Worm (Caenorhabditis elegans) whole organism, L1 larva: ENCODE results near the gene C01G10.17.
A peak's percentile ranks its signal among the peaks of the same experiment; 100 is the strongest.

Experiments used
- C16A3.4 ChIP-seq: fragments of 150-350 bp; optimal IDR thresholded peaks from 2 replicates; lab custom pipeline; 2014; ENCODE audit warnings: missing biosample characterization, missing genetic modification characterization
- C34B4.2 ChIP-seq: sonication (generic microtip); optimal IDR thresholded peaks from 2 replicates; lab custom pipeline; 2017; ENCODE audit warnings: mild to moderate bottlenecking, missing genetic modification characterization, missing compliant biosample characterization
- ama-1 ChIP-seq: fragments of 150-350 bp; optimal IDR thresholded peaks from 2 replicates; lab custom pipeline; 2014
- blmp-1 ChIP-seq: fragments of 150-350 bp; optimal IDR thresholded peaks from 2 replicates; lab custom pipeline; 2014; ENCODE audit warnings: missing biosample characterization, missing genetic modification characterization
- ceh-82 ChIP-seq, 3 experiments: fragments of 150-350 bp in 1 of 3; sonication (generic microtip) in 2 of 3; optimal IDR thresholded peaks; 2 replicates each; lab custom pipeline; 2014 to 2017; ENCODE audit warnings: missing biosample characterization in 3 of 3, missing genetic modification characterization in 3 of 3
- ceh-88 ChIP-seq: fragments of 200-800 bp; sonication (Bioruptor generic); IDR thresholded peaks from 2 replicates; pipeline ENCODE4 v1.3.6; 2022; ENCODE audit warnings: missing genetic modification characterization, missing compliant biosample characterization
- dpl-1 ChIP-seq, 3 experiments: fragments of 150-350 bp in 2 of 3; sonication (generic microtip) in 1 of 3; optimal IDR thresholded peaks; 2 replicates each; lab custom pipeline; 2014 to 2017; ENCODE audit warnings: missing biosample characterization in 3 of 3, missing genetic modification characterization in 3 of 3, missing genetic modification reagents in 3 of 3
- dsc-1 ChIP-seq: sonication (generic microtip); optimal IDR thresholded peaks from 2 replicates; lab custom pipeline; 2016; ENCODE audit warnings: mild to moderate bottlenecking, missing genetic modification characterization, missing compliant biosample characterization
- efl-1 ChIP-seq, 4 experiments: fragments of 150-350 bp; optimal IDR thresholded peaks in 3 of 4; peaks in 1 of 4; 1 replicate in 1 of 4; 2 replicates in 3 of 4; lab custom pipeline; 2014; ENCODE audit warnings: missing biosample characterization in 2 of 4, missing genetic modification characterization in 2 of 4, missing genetic modification reagents in 2 of 4
- elt-2 ChIP-seq: sonication (generic microtip); optimal IDR thresholded peaks from 2 replicates; lab custom pipeline; 2016; ENCODE audit warnings: missing genetic modification characterization, mild to moderate bottlenecking, inconsistent platforms, missing compliant biosample characterization, missing genetic modification reagents
- fkh-8 ChIP-seq: sonication (generic microtip); optimal IDR thresholded peaks from 2 replicates; lab custom pipeline; 2016; ENCODE audit warnings: mild to moderate bottlenecking, missing genetic modification characterization, missing compliant biosample characterization
- grh-1 ChIP-seq: fragments of 200-800 bp; sonication (Bioruptor generic); IDR thresholded peaks from 2 replicates; pipeline ENCODE4 v1.3.6; 2022; ENCODE audit warnings: missing genetic modification reagents, missing genetic modification characterization, missing compliant biosample characterization
- hlh-4 ChIP-seq: sonication (generic microtip); optimal IDR thresholded peaks from 2 replicates; lab custom pipeline; 2016; ENCODE audit warnings: mild to moderate bottlenecking, missing genetic modification characterization, missing compliant biosample characterization
- isw-1 ChIP-seq: fragments of 200-800 bp; sonication (Bioruptor generic); IDR thresholded peaks from 2 replicates; pipeline ENCODE4 v1.3.6; 2022; ENCODE audit warnings: missing genetic modification characterization, missing compliant biosample characterization
- lin-13 ChIP-seq: fragments of 150-350 bp; optimal IDR thresholded peaks from 2 replicates; lab custom pipeline; 2014; ENCODE audit warnings: missing biosample characterization, missing genetic modification reagents, missing genetic modification characterization
- lin-14 ChIP-seq: fragments of 200-800 bp; sonication (Bioruptor generic); optimal IDR thresholded peaks from 2 replicates; lab custom pipeline; 2018; ENCODE audit warnings: mild to moderate bottlenecking, missing genetic modification characterization, moderate library complexity, missing compliant biosample characterization
- lin-35 ChIP-seq, 2 experiments: fragments of 150-350 bp; optimal IDR thresholded peaks; 2 replicates each; lab custom pipeline; 2014; ENCODE audit warnings: missing biosample characterization in 2 of 2, missing genetic modification characterization in 2 of 2, missing genetic modification reagents in 2 of 2
- lsy-2 ChIP-seq, 2 experiments: fragments of 150-350 bp; optimal IDR thresholded peaks; 2 replicates each; lab custom pipeline; 2014; ENCODE audit warnings: missing biosample characterization in 2 of 2, missing genetic modification characterization in 2 of 2
- mep-1 ChIP-seq: fragments of 150-350 bp; optimal IDR thresholded peaks from 2 replicates; lab custom pipeline; 2014; ENCODE audit warnings: missing biosample characterization, missing genetic modification characterization
- nhr-19 ChIP-seq: fragments of 200-800 bp; sonication (Bioruptor generic); conservative IDR thresholded peaks from 2 replicates; pipeline ENCODE4 v1.3.6; 2022; ENCODE audit warnings: missing genetic modification characterization, missing compliant biosample characterization
- nhr-20 ChIP-seq: sonication (generic microtip); optimal IDR thresholded peaks from 2 replicates; lab custom pipeline; 2016; ENCODE audit warnings: mild to moderate bottlenecking, missing genetic modification characterization, missing compliant biosample characterization
- nhr-71 ChIP-seq: sonication (generic microtip); optimal IDR thresholded peaks from 2 replicates; lab custom pipeline; 2016; ENCODE audit warnings: mild to moderate bottlenecking, missing genetic modification characterization, moderate library complexity, missing compliant biosample characterization
- nhr-76 ChIP-seq: sonication (generic microtip); optimal IDR thresholded peaks from 2 replicates; lab custom pipeline; 2017; ENCODE audit warnings: missing biosample characterization, missing genetic modification characterization
- nhr-84 ChIP-seq: sonication (generic microtip); optimal IDR thresholded peaks from 2 replicates; lab custom pipeline; 2017; ENCODE audit warnings: missing biosample characterization, missing genetic modification characterization
- nhr-85 ChIP-seq: sonication (generic microtip); peaks from one replicate; lab custom pipeline; 2016; ENCODE audit warnings: missing genetic modification characterization, inconsistent platforms, missing compliant biosample characterization
- nhr-90 ChIP-seq: sonication (generic microtip); optimal IDR thresholded peaks from 2 replicates; lab custom pipeline; 2016; ENCODE audit warnings: mild to moderate bottlenecking, missing genetic modification characterization, missing compliant biosample characterization; ENCODE audit not compliant: poor library complexity
- pax-3 ChIP-seq: fragments of 200-800 bp; sonication (Bioruptor generic); optimal IDR thresholded peaks from 2 replicates; lab custom pipeline; 2018; ENCODE audit warnings: mild to moderate bottlenecking, missing genetic modification characterization, moderate library complexity, missing compliant biosample characterization
- rnt-1 ChIP-seq: sonication (generic microtip); optimal IDR thresholded peaks from 2 replicates; lab custom pipeline; 2016; ENCODE audit warnings: mild to moderate bottlenecking, missing genetic modification characterization, moderate library complexity, missing compliant biosample characterization
- skn-1 ChIP-seq: fragments of 150-350 bp; optimal IDR thresholded peaks from 2 replicates; lab custom pipeline; 2014; ENCODE audit warnings: missing biosample characterization, missing genetic modification characterization
- snu-23 ChIP-seq: sonication (generic microtip); optimal IDR thresholded peaks from 2 replicates; lab custom pipeline; 2016; ENCODE audit warnings: missing genetic modification characterization, missing compliant biosample characterization
- swsn-7 ChIP-seq: sonication (generic microtip); optimal IDR thresholded peaks from 2 replicates; lab custom pipeline; 2016; ENCODE audit warnings: missing genetic modification characterization, missing compliant biosample characterization
- tbx-2 ChIP-seq: sonication (generic microtip); optimal IDR thresholded peaks from 2 replicates; lab custom pipeline; 2016; ENCODE audit warnings: missing genetic modification characterization, missing compliant biosample characterization
- tlp-1 ChIP-seq: fragments of 150-350 bp; optimal IDR thresholded peaks from 2 replicates; lab custom pipeline; 2014; ENCODE audit warnings: missing biosample characterization, missing genetic modification characterization
- unc-86 ChIP-seq: sonication (generic microtip); optimal IDR thresholded peaks from 2 replicates; lab custom pipeline; 2016; ENCODE audit warnings: missing genetic modification characterization, missing compliant biosample characterization
- vab-15 ChIP-seq: sonication (generic microtip); optimal IDR thresholded peaks from 2 replicates; lab custom pipeline; 2017; ENCODE audit warnings: missing genotype, mild to moderate bottlenecking, missing genetic modification characterization, missing compliant biosample characterization
- xbp-1 ChIP-seq: sonication (generic microtip); optimal IDR thresholded peaks from 2 replicates; lab custom pipeline; 2016; ENCODE audit warnings: missing genetic modification characterization, missing compliant biosample characterization
- zag-1 ChIP-seq: fragments of 150-350 bp; optimal IDR thresholded peaks from 2 replicates; lab custom pipeline; 2014; ENCODE audit warnings: missing biosample characterization, missing genetic modification characterization
- ztf-11 ChIP-seq, 2 experiments: sonication (generic microtip); optimal IDR thresholded peaks; 2 replicates each; lab custom pipeline; 2016 to 2017; ENCODE audit warnings: missing genetic modification characterization in 2 of 2, missing biosample characterization in 1 of 2, missing compliant biosample characterization in 1 of 2
- ztf-4 ChIP-seq: fragments of 150-350 bp; optimal IDR thresholded peaks from 2 replicates; lab custom pipeline; 2014; ENCODE audit warnings: missing biosample characterization, missing genetic modification characterization

The C01G10.17 gene

ce11 chrV:15063987-15064386, 26.6 kb upstream of the C01G10.17 start, which contains the start of gene rap-2:
TSS of gene rap-2 (minus strand) at chrV:15064087.
- no peak for TF ChIP-seq zag-1 (tag; lab: Kevin White, UChicago)
- no peak for TF ChIP-seq dpl-1 (GFP tag; optimal IDR thresholded peaks at IDR 0.05; lab: Kevin White, UChicago)
- TF ChIP-seq blmp-1 (tag; lab: Kevin White, UChicago): peak; percentile 54
- no peak for TF ChIP-seq ztf-11 (tag; optimal IDR thresholded peaks at IDR 0.05; lab: Kevin White, UChicago)
- no peak for TF ChIP-seq C34B4.2
- no peak for TF ChIP-seq dsc-1 (tag; lab: Kevin White, UChicago)
- TF ChIP-seq nhr-90: no peak

- TF ChIP-seq tlp-1 (no peak), vab-15 (no peak), skn-1 (tag; lab: Kevin White, UChicago) (peak; percentile 17), lin-13 (GFP tag; lab: Kevin White, UChicago) (peak; percentile 32), lin-35 (GFP tag; optimal IDR thresholded peaks at IDR 0.05; lab: Kevin White, UChicago) (peak; percentile 47 to 53), dsc-1 (tag; lab: Kevin White, UChicago) (peak; percentile 2), nhr-76 (tag; lab: Kevin White, UChicago) (no peak), isw-1 (GFP tag; lab: Robert Waterston, UW) (0 out of 2 replicates have a peak, but pooled peaks have one; percentile 2), ztf-4 (tag; lab: Kevin White, UChicago) (no peak), ceh-88 (GFP tag; lab: Robert Waterston, UW) (no peak), nhr-84 (tag; lab: Kevin White, UChicago) (no peak), ceh-82 (tag; optimal IDR thresholded peaks at IDR 0.05; lab: Kevin White, UChicago) (peak in 1 of 3 experiments; percentile 32), nhr-85 (peak; percentile 70), nhr-20 (peak; percentile 31), lin-14 (GFP tag; lab: Kevin White, UChicago) (peak; percentile 55), nhr-19 (peak; percentile 24; the same call in 1 of the 2 replicates), grh-1 (peak; percentile 51), pax-3 (tag; lab: Kevin White, UChicago) (peak; percentile 9), ama-1 (lab: Kevin White, UChicago) (no peak), blmp-1 (tag; lab: Kevin White, UChicago) (no peak), fkh-8 (tag; lab: Kevin White, UChicago) (peak; percentile 35), snu-23 (GFP tag; lab: Kevin White, UChicago) (peak; percentile 46), nhr-71 (tag; lab: Kevin White, UChicago) (peak; percentile 48), xbp-1 (tag; lab: Kevin White, UChicago) (peak; percentile 28), tbx-2 (peak; percentile 15), C16A3.4 (peak; percentile 25), mep-1 (tag; lab: Kevin White, UChicago) (peak; percentile 18), hlh-4 (no peak), efl-1 (optimal IDR thresholded peaks at IDR 0.05; lab: Kevin White, UChicago) (peak; percentile 34 to 53), efl-1 (GFP tag; optimal IDR thresholded peaks at IDR 0.05 in 1 of 2; lab: Kevin White, UChicago) (peak; percentile 37 to 89), lsy-2 (tag; optimal IDR thresholded peaks at IDR 0.05; lab: Kevin White, UChicago) (peak; percentile 31 to 62), dpl-1 (GFP tag; optimal IDR thresholded peaks at IDR 0.05; lab: Kevin White, UChicago) (peak; percentile 17 to 52 (median 45)), rnt-1 (tag; lab: Kevin White, UChicago) (peak; percentile 72), elt-2 (tag; lab: Kevin White, UChicago) (no peak), swsn-7 (tag; lab: Kevin White, UChicago) (peak; percentile 19), unc-86 (peak; percentile 4)
Observed at ce11 chrV:15065068-15065744, 25.4 kb upstream of the C01G10.17 start, which contains the start of gene C25D7.9. TSS of gene C25D7.9 (plus strand) at chrV:15065135.
